Fruit fly (Drosophila melanogaster) whole organism, embryonic: ENCODE data around the gene Sr-CIII.

Experiments
- Bdp1 ChIP-seq: fragments of 200-800 bp; sonication (Bioruptor generic); optimal IDR thresholded peaks from 3 replicates; lab custom pipeline; 2016; ENCODE audit warnings: missing biosample characterization, missing genetic modification characterization
- CG1024 ChIP-seq: fragments of 200-800 bp; sonication (Bioruptor generic); IDR thresholded peaks from 2 replicates; pipeline ENCODE4 v1.3.6; 2022; ENCODE audit warnings: missing biosample characterization, missing genetic modification characterization
- CG10274 ChIP-seq: fragments of 200-800 bp; sonication (Bioruptor generic); optimal IDR thresholded peaks from 3 replicates; lab custom pipeline; 2017; ENCODE audit warnings: missing biosample characterization, mild to moderate bottlenecking, missing genetic modification characterization
- CG10462 ChIP-seq: fragments of 200-800 bp; sonication (Bioruptor generic); optimal IDR thresholded peaks from 2 replicates; lab custom pipeline; 2016; ENCODE audit warnings: missing biosample characterization, missing genetic modification characterization
- CG10543 ChIP-seq: fragments of 200-800 bp; sonication (Bioruptor generic); optimal IDR thresholded peaks from 3 replicates; lab custom pipeline; 2017; ENCODE audit warnings: missing biosample characterization, mild to moderate bottlenecking, missing genetic modification characterization, moderate library complexity
- CG10654 ChIP-seq: fragments of 200-800 bp; sonication (Bioruptor generic); optimal IDR thresholded peaks from 2 replicates; lab custom pipeline; 2016; ENCODE audit warnings: missing biosample characterization, missing genetic modification characterization
- CG11398 ChIP-seq: fragments of 200-800 bp; sonication (Bioruptor generic); optimal IDR thresholded peaks from 2 replicates; lab custom pipeline; 2016; ENCODE audit warnings: missing biosample characterization, missing genetic modification characterization
- CG12659 ChIP-seq: fragments of 200-800 bp; sonication (Bioruptor generic); optimal IDR thresholded peaks from 3 replicates; lab custom pipeline; 2017; ENCODE audit warnings: mild to moderate bottlenecking, missing biosample characterization, missing genetic modification reagents, missing genetic modification characterization
- CG14965 ChIP-seq: fragments of 200-800 bp; sonication (Bioruptor generic); optimal IDR thresholded peaks from 2 replicates; lab custom pipeline; 2016; ENCODE audit warnings: missing biosample characterization, missing genetic modification characterization, borderline replicate concordance
- CG15479 ChIP-seq: fragments of 200-800 bp; sonication (Bioruptor generic); optimal IDR thresholded peaks from 3 replicates; lab custom pipeline; 2019; ENCODE audit warnings: missing biosample characterization, mild to moderate bottlenecking, missing genetic modification characterization, moderate library complexity
- CG17328 ChIP-seq: fragments of 200-800 bp; sonication (Bioruptor generic); IDR thresholded peaks from 2 replicates; pipeline ENCODE4 v1.3.6; 2022; ENCODE audit warnings: missing biosample characterization, missing genetic modification characterization
- CG17359 ChIP-seq: fragments of 200-800 bp; sonication (Bioruptor generic); optimal IDR thresholded peaks from 3 replicates; lab custom pipeline; 2018; ENCODE audit warnings: missing biosample characterization, mild to moderate bottlenecking, missing genetic modification characterization, moderate library complexity
- CG17612 ChIP-seq: fragments of 200-800 bp; sonication (Bioruptor generic); IDR thresholded peaks from 2 replicates; pipeline ENCODE4 v1.3.6; 2022; ENCODE audit warnings: missing biosample characterization, missing genetic modification characterization
- CG17802 ChIP-seq: fragments of 200-800 bp; sonication (Bioruptor generic); optimal IDR thresholded peaks from 2 replicates; lab custom pipeline; 2018; ENCODE audit warnings: missing biosample characterization, mild to moderate bottlenecking, missing genetic modification characterization, moderate library complexity
- CG18011 ChIP-seq: fragments of 200-800 bp; sonication (Bioruptor generic); optimal IDR thresholded peaks from 2 replicates; lab custom pipeline; 2017; ENCODE audit warnings: missing biosample characterization, missing genetic modification characterization, mild to moderate bottlenecking, moderate library complexity, missing genotype
- CG2678 ChIP-seq: fragments of 200-800 bp; sonication (Bioruptor generic); optimal IDR thresholded peaks from 3 replicates; lab custom pipeline; 2019; ENCODE audit warnings: missing biosample characterization, mild to moderate bottlenecking, missing genetic modification characterization, moderate library complexity
- CG34224 ChIP-seq: fragments of 200-800 bp; sonication (Bioruptor generic); IDR thresholded peaks from 3 replicates; pipeline ENCODE4 v1.3.6; 2022; ENCODE audit warnings: missing biosample characterization, missing genetic modification characterization; ENCODE audit not compliant: partially characterized antibody
- CG43689 ChIP-seq: fragments of 200-800 bp; sonication (Bioruptor generic); IDR thresholded peaks from 2 replicates; pipeline ENCODE4 v1.3.6; 2022; ENCODE audit warnings: missing biosample characterization, missing genetic modification characterization
- CG4404 ChIP-seq: fragments of 200-800 bp; sonication (Bioruptor generic); IDR thresholded peaks from 2 replicates; pipeline ENCODE4 v1.3.6; 2022; ENCODE audit warnings: missing biosample characterization, missing genetic modification characterization
- CG4617 ChIP-seq: fragments of 200-800 bp; sonication (Bioruptor generic); optimal IDR thresholded peaks from 3 replicates; lab custom pipeline; 2016; ENCODE audit warnings: missing biosample characterization, missing genetic modification characterization, borderline replicate concordance
- CG6765 ChIP-seq: fragments of 200-800 bp; sonication (Bioruptor generic); optimal IDR thresholded peaks from 3 replicates; lab custom pipeline; 2017; ENCODE audit warnings: missing biosample characterization, mild to moderate bottlenecking, missing genetic modification characterization
- CG7357 ChIP-seq: fragments of 200-800 bp; sonication (Bioruptor generic); IDR thresholded peaks from 3 replicates; pipeline ENCODE4 v1.3.6; 2022; ENCODE audit warnings: missing biosample characterization, missing genetic modification characterization
- CTCF ChIP-seq: fragments of 200-800 bp; sonication (Bioruptor generic); optimal IDR thresholded peaks from 2 replicates; lab custom pipeline; 2017; ENCODE audit warnings: missing biosample characterization, mild to moderate bottlenecking, missing genetic modification characterization, moderate library complexity
- CoRest ChIP-seq: fragments of 200-800 bp; sonication (Bioruptor generic); optimal IDR thresholded peaks from 3 replicates; lab custom pipeline; 2018; ENCODE audit warnings: missing biosample characterization, mild to moderate bottlenecking, missing genetic modification characterization, moderate library complexity
- Dad ChIP-seq: fragments of 200-800 bp; sonication (Bioruptor generic); optimal IDR thresholded peaks from 3 replicates; lab custom pipeline; 2016; ENCODE audit warnings: missing biosample characterization, missing genetic modification characterization
- Dref ChIP-seq: fragments of 200-800 bp; sonication (Bioruptor generic); IDR thresholded peaks from 2 replicates; pipeline ENCODE4 v1.3.6; 2022; ENCODE audit warnings: missing biosample characterization, missing genetic modification characterization
- MESR4 ChIP-seq: fragments of 200-800 bp; sonication (Bioruptor generic); optimal IDR thresholded peaks from 2 replicates; lab custom pipeline; 2018; ENCODE audit warnings: missing biosample characterization, mild to moderate bottlenecking, missing genetic modification characterization, moderate library complexity
- NFAT ChIP-seq: fragments of 200-800 bp; sonication (Bioruptor generic); IDR thresholded peaks from 2 replicates; pipeline ENCODE4 v1.3.6; 2022; ENCODE audit warnings: missing biosample characterization, missing genetic modification characterization
- Neu2 ChIP-seq: fragments of 200-800 bp; sonication (Bioruptor generic); optimal IDR thresholded peaks from 3 replicates; lab custom pipeline; 2016; ENCODE audit warnings: missing biosample characterization, missing genetic modification characterization, borderline replicate concordance
- Optix ChIP-seq: fragments of 200-800 bp; sonication (Bioruptor generic); IDR thresholded peaks from 3 replicates; pipeline ENCODE4 v1.3.6; 2022; ENCODE audit warnings: missing biosample characterization, missing genetic modification characterization
- abd-A ChIP-seq: fragments of 200-800 bp; sonication (Bioruptor generic); optimal IDR thresholded peaks from 3 replicates; lab custom pipeline; 2019; ENCODE audit warnings: missing biosample characterization, mild to moderate bottlenecking, missing genetic modification characterization, moderate library complexity
- bab2 ChIP-seq: fragments of 200-800 bp; sonication (Bioruptor generic); optimal IDR thresholded peaks from 2 replicates; lab custom pipeline; 2016; ENCODE audit warnings: missing biosample characterization, missing genetic modification characterization
- bcd ChIP-seq: fragments of 200-800 bp; sonication (Bioruptor generic); optimal IDR thresholded peaks from 2 replicates; lab custom pipeline; 2017; ENCODE audit warnings: missing biosample characterization, mild to moderate bottlenecking, missing genetic modification characterization
- bsh ChIP-seq, 2 experiments: fragments of 200-800 bp; sonication (Bioruptor generic); optimal IDR thresholded peaks; 2 replicates each; lab custom pipeline; 2017 to 2018; ENCODE audit warnings: mild to moderate bottlenecking in 2 of 2, missing biosample characterization in 2 of 2, missing genetic modification characterization in 2 of 2, moderate library complexity in 1 of 2
- chinmo ChIP-seq: fragments of 200-800 bp; sonication (Bioruptor generic); IDR thresholded peaks from 4 replicates; pipeline ENCODE4 v1.3.6; 2022; ENCODE audit warnings: missing biosample characterization, missing genetic modification characterization; ENCODE audit not compliant: partially characterized antibody
- dan ChIP-seq: fragments of 200-800 bp; sonication (Bioruptor generic); IDR thresholded peaks from 2 replicates; pipeline ENCODE4 v1.3.6; 2022; ENCODE audit warnings: missing biosample characterization, missing genetic modification characterization
- dimm ChIP-seq: fragments of 200-800 bp; sonication (Bioruptor generic); IDR thresholded peaks from 2 replicates; pipeline ENCODE4 v1.3.6; 2022; ENCODE audit warnings: missing biosample characterization, missing genetic modification characterization
- gfzf ChIP-seq: fragments of 200-800 bp; sonication (Bioruptor generic); optimal IDR thresholded peaks from 2 replicates; lab custom pipeline; 2016; ENCODE audit warnings: missing biosample characterization, mild to moderate bottlenecking, missing genetic modification characterization, moderate library complexity
- hb ChIP-seq: fragments of 200-800 bp; sonication (Bioruptor generic); IDR thresholded peaks from 3 replicates; pipeline ENCODE4 v1.3.6; 2022; ENCODE audit warnings: missing biosample characterization, missing genetic modification characterization; ENCODE audit not compliant: partially characterized antibody
- kah ChIP-seq: fragments of 200-800 bp; sonication (Bioruptor generic); optimal IDR thresholded peaks from 2 replicates; lab custom pipeline; 2018; ENCODE audit warnings: missing biosample characterization, mild to moderate bottlenecking, missing genetic modification characterization
- kni ChIP-seq: fragments of 200-800 bp; sonication (Bioruptor generic); optimal IDR thresholded peaks from 3 replicates; lab custom pipeline; 2017; ENCODE audit warnings: mild to moderate bottlenecking, missing biosample characterization, missing genetic modification reagents, missing genetic modification characterization
- lab ChIP-seq: fragments of 200-800 bp; sonication (Bioruptor generic); optimal IDR thresholded peaks from 3 replicates; lab custom pipeline; 2017; ENCODE audit warnings: missing biosample characterization, missing genetic modification characterization, mild to moderate bottlenecking, moderate library complexity, missing genetic modification reagents
- mld ChIP-seq: fragments of 200-800 bp; sonication (Bioruptor generic); IDR thresholded peaks from 3 replicates; pipeline ENCODE4 v1.3.6; 2022; ENCODE audit warnings: missing biosample characterization, missing genetic modification characterization; ENCODE audit not compliant: partially characterized antibody
- sc ChIP-seq, 3 experiments: fragments of >200 bp in 2 of 3; fragments of 200-800 bp in 1 of 3; sonication (Bioruptor generic) in 1 of 3; optimal IDR thresholded peaks; 2 replicates in 2 of 3; 3 replicates in 1 of 3; lab custom pipeline; 2017; ENCODE audit warnings: mild to moderate bottlenecking in 1 of 3, missing biosample characterization in 1 of 3, missing genetic modification characterization in 1 of 3, missing genetic modification reagents in 1 of 3
- scrt ChIP-seq: fragments of 200-800 bp; sonication (Bioruptor generic); optimal IDR thresholded peaks from 2 replicates; lab custom pipeline; 2018; ENCODE audit warnings: missing biosample characterization, mild to moderate bottlenecking, missing genetic modification characterization, moderate library complexity
- slbo ChIP-seq: fragments of 200-800 bp; sonication (Bioruptor generic); IDR thresholded peaks from 2 replicates; pipeline ENCODE4 v1.3.6; 2022; ENCODE audit warnings: missing biosample characterization, missing genetic modification characterization
- stwl ChIP-seq: fragments of 200-800 bp; sonication (Bioruptor generic); optimal IDR thresholded peaks from 3 replicates; lab custom pipeline; 2018; ENCODE audit warnings: missing biosample characterization, mild to moderate bottlenecking, missing genetic modification characterization, moderate library complexity
- tap ChIP-seq: fragments of 200-800 bp; optimal IDR thresholded peaks from 3 replicates; lab custom pipeline; 2019; ENCODE audit warnings: missing biosample characterization, mild to moderate bottlenecking, missing genetic modification characterization, moderate library complexity
- tx ChIP-seq: fragments of 200-800 bp; sonication (Bioruptor generic); optimal IDR thresholded peaks from 2 replicates; lab custom pipeline; 2016; ENCODE audit warnings: missing biosample characterization, missing genetic modification characterization
- zfh2 ChIP-seq: fragments of 200-800 bp; sonication (Bioruptor generic); optimal IDR thresholded peaks from 2 replicates; lab custom pipeline; 2016; ENCODE audit warnings: missing biosample characterization, missing genetic modification characterization

The Sr-CIII gene

dm6 chr2L:4080768-4081167 lies 39.4 kb upstream of the Sr-CIII start (continued):
- TF ChIP-seq sc (optimal IDR thresholded peaks at IDR 0.05; lab: Kevin White, UChicago) (no peak), sc (GFP tag; optimal IDR thresholded peaks at IDR 0.05; lab: Kevin White, UChicago) (peak; percentile 58), mld (GFP tag; lab: Robert Waterston, UW) (no peak), scrt (GFP tag; lab: Kevin White, UChicago) (peak; percentile 13), MESR4 (GFP tag; lab: Kevin White, UChicago) (peak; percentile 30), kni (GFP tag; lab: Kevin White, UChicago) (no peak), CG43689 (GFP tag; lab: Robert Waterston, UW) (peak; percentile 87), slbo (GFP tag; lab: Robert Waterston, UW) (peak; percentile 85), Neu2 (GFP tag; lab: Kevin White, UChicago) (no peak), hb (GFP tag; lab: Robert Waterston, UW) (no peak), NFAT (GFP tag; lab: Robert Waterston, UW) (peak; percentile 57), tap (peak; percentile 56), Optix (GFP tag; lab: Robert Waterston, UW) (peak; percentile 75), CG6765 (GFP tag; lab: Kevin White, UChicago) (peak; percentile 38), CG11398 (GFP tag; lab: Kevin White, UChicago) (peak; percentile 65), dimm (GFP tag; lab: Robert Waterston, UW) (peak; percentile 61), lab (GFP tag; lab: Kevin White, UChicago) (peak; percentile 66), CG18011 (GFP tag; lab: Kevin White, UChicago) (peak; percentile 27), CTCF (GFP tag; lab: Kevin White, UChicago) (no peak), bsh (GFP tag; optimal IDR thresholded peaks at IDR 0.05; lab: Kevin White, UChicago) (peak in 1 of 2 experiments; percentile 55), gfzf (GFP tag; lab: Kevin White, UChicago) (no peak), chinmo (GFP tag; lab: Robert Waterston, UW) (no peak), CG17359 (tag; lab: Kevin White, UChicago) (peak; percentile 64), zfh2 (GFP tag; lab: Kevin White, UChicago) (peak; percentile 45), CG15479 (GFP tag; lab: Kevin White, UChicago) (no peak), CG10462 (GFP tag; lab: Kevin White, UChicago) (peak; percentile 49), CG12659 (GFP tag; lab: Kevin White, UChicago) (peak; percentile 68), CG10654 (GFP tag; lab: Kevin White, UChicago) (peak; percentile 45), CG17802 (tag; lab: Kevin White, UChicago) (peak; percentile 5), Dad (GFP tag; lab: Kevin White, UChicago) (peak; percentile 31), bab2 (GFP tag; lab: Kevin White, UChicago) (peak; percentile 44), Dref (GFP tag; lab: Robert Waterston, UW) (0 out of 2 replicates have a peak, but pooled peaks have one; percentile 6), CG4617 (GFP tag; lab: Kevin White, UChicago) (peak; percentile 21), bcd (GFP tag; lab: Kevin White, UChicago) (peak; percentile 54), abd-A (tag; lab: Kevin White, UChicago) (peak; percentile 73), CG1024 (peak; percentile 66), CG34224 (GFP tag; lab: Robert Waterston, UW) (no peak), CG2678 (tag; lab: Kevin White, UChicago) (peak; percentile 76), dan (GFP tag; lab: Robert Waterston, UW) (no peak), CG17612 (GFP tag; lab: Robert Waterston, UW) (peak; percentile 58), CG14965 (no peak), CG10274 (peak; percentile 31), Bdp1 (GFP tag; lab: Kevin White, UChicago) (peak; percentile 69), CG17328 (GFP tag; lab: Robert Waterston, UW) (peak; percentile 80), tx (GFP tag; lab: Kevin White, UChicago) (peak; percentile 20), kah (GFP tag; lab: Kevin White, UChicago) (peak; percentile 7), CG7357 (GFP tag; lab: Robert Waterston, UW) (peak; percentile 80), CG4404 (GFP tag; lab: Robert Waterston, UW) (peak; percentile 57), CoRest (tag; lab: Kevin White, UChicago) (peak; percentile 75), CG10543 (peak; percentile 15), stwl (tag; lab: Kevin White, UChicago) (no peak)
